Worm (Caenorhabditis elegans): ENCODE measurements around the gene C34C12.2.
A peak's percentile ranks its signal among the peaks of the same experiment; 100 is the strongest.

DNA sequence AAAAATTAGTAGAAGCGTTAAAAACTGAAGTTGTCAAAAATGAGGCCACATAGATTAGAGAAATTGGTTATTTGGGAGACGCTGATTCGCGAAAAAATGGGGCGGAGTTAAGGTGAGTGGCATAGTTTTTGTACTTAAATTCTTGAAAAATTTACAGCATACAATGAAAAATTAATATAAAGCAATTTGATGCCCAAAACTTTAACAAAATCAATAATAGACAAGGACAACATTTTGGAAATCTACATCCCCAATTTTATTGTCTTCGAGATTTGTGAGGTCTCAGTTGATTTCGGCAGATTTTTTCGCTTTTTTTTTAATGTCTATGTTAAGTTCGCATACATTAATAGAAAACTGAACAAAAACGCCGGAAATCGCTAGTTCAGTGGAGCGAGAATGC, 22.7 kb downstream of the C34C12.2 start:
- TF ChIP-seq flt-1 (GFP tag; IDR thresholded peaks at IDR 0.05) (0 out of 2 replicates have a peak, but pooled peaks have one; percentile 29), klf-2 (GFP tag; conservative IDR thresholded peaks at IDR 0.05) (peak; percentile 56; the same call in 1 of the 2 replicates), med-1 (GFP tag; optimal IDR thresholded peaks at IDR 0.05; ENCODE audit: insufficient read depth) (no peak), ztf-29 (GFP tag; IDR thresholded peaks at IDR 0.05) (no peak), tab-1 (GFP tag; IDR thresholded peaks at IDR 0.05) (no peak), ztf-23 (GFP tag; IDR thresholded peaks at IDR 0.05) (no peak), T22C8.4 (GFP tag; IDR thresholded peaks at IDR 0.05) (no peak), ref-1 (GFP tag; conservative IDR thresholded peaks at IDR 0.05) (no peak), cog-1 (tag; optimal IDR thresholded peaks at IDR 0.05) (peak; percentile 66)

All from whole organism, midembryonic.